Worm (Caenorhabditis elegans): ENCODE results near the gene K07F5.8.

Gene K07F5.8

ce11 chrIV:9815432-9815831 lies 34.1 kb downstream of the K07F5.8 start, which contains the start of gene egl-20:
egl-20 (minus strand) TSS chrIV:9815532.
- TF ChIP-seq klf-2 (GFP tag; conservative IDR thresholded peaks at IDR 0.05), result no peak
- TF ChIP-seq T22C8.4 (GFP tag; IDR thresholded peaks at IDR 0.05), result no peak
- TF ChIP-seq med-1 (GFP tag; optimal IDR thresholded peaks at IDR 0.05; ENCODE audit: insufficient read depth), result no peak
- no peak for TF ChIP-seq ztf-23 (GFP tag; IDR thresholded peaks at IDR 0.05)
- TF ChIP-seq tab-1 (GFP tag; IDR thresholded peaks at IDR 0.05), result no peak

- no peak for TF ChIP-seq T22C8.4 (GFP tag; IDR thresholded peaks at IDR 0.05)
- no peak for TF ChIP-seq cog-1 (tag; optimal IDR thresholded peaks at IDR 0.05)
- no peak for TF ChIP-seq tab-1 (GFP tag; IDR thresholded peaks at IDR 0.05)
- TF ChIP-seq ztf-29 (GFP tag; IDR thresholded peaks at IDR 0.05), result no peak
- no peak for TF ChIP-seq ztf-23 (GFP tag; IDR thresholded peaks at IDR 0.05)
- no peak for TF ChIP-seq flt-1 (GFP tag; IDR thresholded peaks at IDR 0.05)
- no peak for TF ChIP-seq ref-1 (GFP tag; conservative IDR thresholded peaks at IDR 0.05)
- no peak for TF ChIP-seq klf-2 (GFP tag; conservative IDR thresholded peaks at IDR 0.05)
- no peak for TF ChIP-seq med-1 (GFP tag; optimal IDR thresholded peaks at IDR 0.05; ENCODE audit: insufficient read depth)
Observed at ce11 chrIV:9811487-9811886, 38.0 kb downstream of the K07F5.8 start.

DNA sequence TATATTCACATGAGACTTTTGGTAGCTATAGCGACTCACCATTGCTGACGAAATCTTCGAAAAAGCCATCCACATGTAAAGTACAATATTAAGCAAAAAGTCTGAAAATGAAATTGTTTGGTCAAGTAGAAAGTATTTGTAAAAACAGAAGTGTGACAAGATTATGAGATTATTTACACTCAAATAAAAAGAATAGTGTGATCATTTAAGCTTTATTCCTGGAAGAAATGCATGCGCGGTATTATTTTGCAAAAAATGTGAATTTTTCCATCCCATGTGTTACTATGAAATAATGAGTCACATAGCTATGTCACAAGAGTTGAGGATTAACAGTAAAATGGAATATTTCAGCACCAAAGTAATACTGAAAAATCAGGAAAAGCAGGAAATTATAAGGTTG lies 38.9 kb downstream of the K07F5.8 start, which contains the start of gene dct-15:
TSS of gene dct-15 (minus strand) at position 101 of the 400 bp plus-strand sequence.
- TF ChIP-seq ztf-23 (GFP tag; IDR thresholded peaks at IDR 0.05), result no peak
- no peak for TF ChIP-seq tab-1 (GFP tag; IDR thresholded peaks at IDR 0.05)
- no peak for TF ChIP-seq ref-1 (GFP tag; conservative IDR thresholded peaks at IDR 0.05)
- TF ChIP-seq klf-2 (GFP tag; conservative IDR thresholded peaks at IDR 0.05), result no peak
- TF ChIP-seq flt-1 (GFP tag; IDR thresholded peaks at IDR 0.05), result no peak

ce11 chrIV:9803544-9803943 lies 46.0 kb downstream of the K07F5.8 start:
- TF ChIP-seq klf-2 (GFP tag; conservative IDR thresholded peaks at IDR 0.05) (no peak), cog-1 (tag; optimal IDR thresholded peaks at IDR 0.05) (no peak), flt-1 (GFP tag; IDR thresholded peaks at IDR 0.05) (no peak), T22C8.4 (GFP tag; IDR thresholded peaks at IDR 0.05) (no peak), tab-1 (GFP tag; IDR thresholded peaks at IDR 0.05) (no peak), ref-1 (GFP tag; conservative IDR thresholded peaks at IDR 0.05) (no peak)

- TF ChIP-seq T22C8.4 (GFP tag; IDR thresholded peaks at IDR 0.05) (no peak), flt-1 (GFP tag; IDR thresholded peaks at IDR 0.05) (no peak), ztf-23 (GFP tag; IDR thresholded peaks at IDR 0.05) (no peak), klf-2 (GFP tag; conservative IDR thresholded peaks at IDR 0.05) (no peak), tab-1 (GFP tag; IDR thresholded peaks at IDR 0.05) (no peak), ref-1 (GFP tag; conservative IDR thresholded peaks at IDR 0.05) (no peak), ztf-29 (GFP tag; IDR thresholded peaks at IDR 0.05) (no peak), cog-1 (tag; optimal IDR thresholded peaks at IDR 0.05) (no peak), med-1 (GFP tag; optimal IDR thresholded peaks at IDR 0.05; ENCODE audit: insufficient read depth) (no peak)
Observed at ce11 chrIV:9802711-9803110, 46.8 kb downstream of the K07F5.8 start, which contains the start of gene fat-3. fat-3 (plus strand) TSS chrIV:9803023.

DNA sequence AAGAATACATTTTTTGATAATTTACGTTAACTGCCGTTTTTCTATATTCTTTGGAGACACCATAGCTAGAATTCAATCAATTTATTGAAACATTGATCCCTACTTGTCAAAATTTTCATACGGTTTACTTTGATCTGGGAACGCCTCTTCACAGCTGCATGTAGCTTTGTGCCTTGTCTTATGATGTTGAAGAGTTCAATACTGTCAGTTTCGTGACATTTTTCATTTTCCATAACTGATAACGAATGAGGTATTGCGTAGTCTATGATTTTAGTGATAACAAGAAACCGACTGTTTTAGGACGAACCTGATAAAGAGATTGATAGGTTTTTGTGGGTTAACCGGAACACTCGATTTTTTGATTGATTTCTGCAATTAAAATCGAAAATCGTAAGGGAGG lies 48.1 kb downstream of the K07F5.8 start:
- TF ChIP-seq T22C8.4 (GFP tag; IDR thresholded peaks at IDR 0.05) (no peak), med-1 (GFP tag; optimal IDR thresholded peaks at IDR 0.05; ENCODE audit: insufficient read depth) (no peak), tab-1 (GFP tag; IDR thresholded peaks at IDR 0.05) (no peak)

ce11 chrIV:9799664-9800063 lies 49.9 kb downstream of the K07F5.8 start:
- TF ChIP-seq ref-1 (GFP tag; conservative IDR thresholded peaks at IDR 0.05) (no peak), ztf-23 (GFP tag; IDR thresholded peaks at IDR 0.05) (no peak), T22C8.4 (GFP tag; IDR thresholded peaks at IDR 0.05) (no peak), klf-2 (GFP tag; conservative IDR thresholded peaks at IDR 0.05) (no peak), med-1 (GFP tag; optimal IDR thresholded peaks at IDR 0.05; ENCODE audit: insufficient read depth) (no peak), flt-1 (GFP tag; IDR thresholded peaks at IDR 0.05) (no peak), tab-1 (GFP tag; IDR thresholded peaks at IDR 0.05) (no peak), ztf-29 (GFP tag; IDR thresholded peaks at IDR 0.05) (no peak), cog-1 (tag; optimal IDR thresholded peaks at IDR 0.05) (no peak)

DNA sequence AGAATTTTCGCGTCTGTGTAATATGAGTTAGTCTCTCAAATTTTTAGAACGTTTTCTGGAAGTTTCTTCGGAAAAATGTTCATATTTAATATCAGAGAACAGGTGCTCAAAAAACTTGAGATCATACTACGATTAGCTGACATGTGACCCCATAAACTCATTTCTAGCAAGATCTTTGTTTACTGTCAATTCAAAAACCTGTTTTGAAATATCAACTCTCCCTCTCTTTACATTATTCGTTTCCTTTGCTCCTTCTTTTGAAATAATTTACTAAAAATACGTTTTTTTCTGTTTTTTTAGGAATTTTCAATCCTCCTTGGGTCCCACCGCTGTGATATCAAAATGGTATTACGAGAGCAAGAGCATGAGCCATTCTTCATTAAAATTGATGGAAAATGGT lies 50.4 kb downstream of the K07F5.8 start, which contains the start of gene fat-4:
TSS of gene fat-4 (plus strand) at position 301 of the 400 bp plus-strand sequence.
- TF ChIP-seq tab-1 (GFP tag; IDR thresholded peaks at IDR 0.05) (no peak), med-1 (GFP tag; optimal IDR thresholded peaks at IDR 0.05; ENCODE audit: insufficient read depth) (no peak), ref-1 (GFP tag; conservative IDR thresholded peaks at IDR 0.05) (no peak), ztf-29 (GFP tag; IDR thresholded peaks at IDR 0.05) (no peak), cog-1 (tag; optimal IDR thresholded peaks at IDR 0.05) (no peak), T22C8.4 (GFP tag; IDR thresholded peaks at IDR 0.05) (no peak), klf-2 (GFP tag; conservative IDR thresholded peaks at IDR 0.05) (no peak), flt-1 (GFP tag; IDR thresholded peaks at IDR 0.05) (no peak), ztf-23 (GFP tag; IDR thresholded peaks at IDR 0.05) (no peak)
